Worm (Caenorhabditis elegans): ENCODE measurements around the gene hhat-1.
A peak's percentile ranks its signal among the peaks of the same experiment; 100 is the strongest.

Gene hhat-1

DNA sequence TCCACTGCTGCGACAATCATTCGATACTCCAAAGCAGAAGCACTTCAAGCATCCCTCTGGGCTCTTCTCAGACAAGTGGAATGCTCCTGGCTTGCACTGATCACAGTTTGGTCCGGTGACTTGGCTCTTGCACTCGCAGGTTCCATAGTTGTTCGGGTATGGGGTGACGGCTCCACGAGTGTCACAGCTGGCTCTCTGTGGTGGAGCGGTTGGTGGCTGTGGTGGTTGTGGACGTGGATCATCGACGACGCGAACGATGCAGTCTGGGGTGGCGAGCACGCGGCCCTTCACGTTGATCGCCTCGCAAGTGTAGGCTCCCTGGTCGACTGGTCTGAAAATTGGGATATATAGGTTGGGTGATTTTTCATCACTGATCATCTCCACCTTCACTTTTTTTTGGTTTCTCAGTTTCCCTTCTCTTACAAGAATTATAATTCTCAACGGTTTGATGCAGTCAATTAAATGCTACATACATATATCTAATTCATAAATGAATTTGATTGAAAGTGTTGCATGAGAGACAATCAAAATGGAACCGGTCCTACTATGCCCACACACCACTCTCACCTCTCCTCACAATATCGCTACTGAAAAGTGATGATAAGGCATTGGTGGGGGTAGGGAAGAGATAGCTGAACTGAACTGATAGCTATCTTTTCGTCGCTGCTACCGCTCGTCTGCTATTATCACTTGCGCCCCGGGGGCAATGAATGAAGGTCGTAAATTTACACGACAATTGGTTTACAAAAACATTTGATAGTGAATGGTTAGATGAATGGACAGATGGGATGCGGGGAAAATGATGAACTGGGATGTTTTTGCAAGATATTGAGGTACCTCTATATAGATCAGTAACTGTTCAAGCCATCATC, 13.4 kb upstream of the hhat-1 start:
- no peak for TF ChIP-seq nhr-12 (tag; optimal IDR thresholded peaks at IDR 0.05)
- TF ChIP-seq egl-13 (tag; optimal IDR thresholded peaks at IDR 0.05) = no peak
- TF ChIP-seq lsy-2 (tag; optimal IDR thresholded peaks at IDR 0.05) = no peak
- TF ChIP-seq nhr-76 (tag; optimal IDR thresholded peaks at IDR 0.05) = no peak
- TF ChIP-seq egl-27 (tag; optimal IDR thresholded peaks at IDR 0.05) = no peak
- TF ChIP-seq fos-1 (tag; optimal IDR thresholded peaks at IDR 0.05) = no peak
- no peak for TF ChIP-seq zag-1 (tag; optimal IDR thresholded peaks at IDR 0.05)
- no peak for TF ChIP-seq swsn-7 (tag; optimal IDR thresholded peaks at IDR 0.05)
- peak; percentile 51 for TF ChIP-seq nhr-85 (tag)
- no peak for TF ChIP-seq sup-37 (GFP tag; optimal IDR thresholded peaks at IDR 0.05)
- TF ChIP-seq lin-14 (GFP tag; optimal IDR thresholded peaks at IDR 0.05) = peak; percentile 61
- TF ChIP-seq Y116A8C.19 (tag; optimal IDR thresholded peaks at IDR 0.05; ENCODE audit: borderline replicate concordance) = no peak
- TF ChIP-seq nhr-84 (tag; optimal IDR thresholded peaks at IDR 0.05) = no peak
- TF ChIP-seq nhr-237 (tag; optimal IDR thresholded peaks at IDR 0.05) = no peak
- TF ChIP-seq blmp-1 (tag; optimal IDR thresholded peaks at IDR 0.05) = peak; percentile 3
- no peak for TF ChIP-seq fkh-4 (tag; optimal IDR thresholded peaks at IDR 0.05; ENCODE audit: borderline replicate concordance)
- no peak for TF ChIP-seq C16A3.4 (tag; optimal IDR thresholded peaks at IDR 0.05)
- no peak for TF ChIP-seq nhr-19 (GFP tag; conservative IDR thresholded peaks at IDR 0.05)
- no peak for TF ChIP-seq nhr-20 (tag; optimal IDR thresholded peaks at IDR 0.05)
- TF ChIP-seq ceh-88 (GFP tag; IDR thresholded peaks at IDR 0.05) = no peak
- TF ChIP-seq lin-15B (tag; optimal IDR thresholded peaks at IDR 0.05) = no peak
- peak in 4 of 6 experiments; percentile 25 to 79 (median 67) for TF ChIP-seq elt-3 (tag; optimal IDR thresholded peaks at IDR 0.05)
- TF ChIP-seq efl-1 (optimal IDR thresholded peaks at IDR 0.05) = no peak
- TF ChIP-seq efl-1 (GFP tag; optimal IDR thresholded peaks at IDR 0.05 in 1 of 2) = peak in 1 of 2 experiments; percentile 61
- no peak for TF ChIP-seq xbp-1 (tag; optimal IDR thresholded peaks at IDR 0.05)
- TF ChIP-seq isw-1 (GFP tag; IDR thresholded peaks at IDR 0.05) = no peak
- no peak for TF ChIP-seq ceh-82 (tag; optimal IDR thresholded peaks at IDR 0.05)

DNA sequence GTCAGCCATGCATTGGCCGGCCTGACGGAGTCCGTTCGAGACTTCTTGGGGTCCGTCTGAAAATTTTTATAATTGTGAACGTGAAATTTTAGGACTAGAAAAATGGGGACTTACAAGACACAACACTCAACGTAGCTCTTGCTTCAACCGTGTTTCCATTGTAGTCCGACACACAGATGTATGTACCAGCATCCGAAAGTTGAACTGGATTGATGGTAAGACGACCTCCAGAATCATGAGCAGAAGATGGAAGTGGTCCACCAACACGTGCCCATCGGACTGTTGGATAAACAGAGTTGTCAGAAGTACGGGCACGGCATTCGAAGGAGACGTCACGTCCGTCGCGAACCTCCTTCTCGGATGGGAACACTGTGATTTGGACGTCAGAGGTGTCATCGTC, 12.0 kb upstream of the hhat-1 start:
- TF ChIP-seq C34B4.2 (tag; optimal IDR thresholded peaks at IDR 0.05) = no peak
- no peak for TF ChIP-seq Y116A8C.19 (tag; optimal IDR thresholded peaks at IDR 0.05; ENCODE audit: borderline replicate concordance)
- TF ChIP-seq lin-35 (GFP tag; optimal IDR thresholded peaks at IDR 0.05) = no peak
- no peak for TF ChIP-seq nhr-237 (tag; optimal IDR thresholded peaks at IDR 0.05)
- no peak for TF ChIP-seq nhr-28 (tag; optimal IDR thresholded peaks at IDR 0.05)
- TF ChIP-seq elt-3 (tag; optimal IDR thresholded peaks at IDR 0.05) = no peak
- TF ChIP-seq fos-1 (tag; optimal IDR thresholded peaks at IDR 0.05) = no peak
- no peak for TF ChIP-seq unc-86 (tag; optimal IDR thresholded peaks at IDR 0.05)
- TF ChIP-seq zag-1 (tag; optimal IDR thresholded peaks at IDR 0.05) = no peak

DNA sequence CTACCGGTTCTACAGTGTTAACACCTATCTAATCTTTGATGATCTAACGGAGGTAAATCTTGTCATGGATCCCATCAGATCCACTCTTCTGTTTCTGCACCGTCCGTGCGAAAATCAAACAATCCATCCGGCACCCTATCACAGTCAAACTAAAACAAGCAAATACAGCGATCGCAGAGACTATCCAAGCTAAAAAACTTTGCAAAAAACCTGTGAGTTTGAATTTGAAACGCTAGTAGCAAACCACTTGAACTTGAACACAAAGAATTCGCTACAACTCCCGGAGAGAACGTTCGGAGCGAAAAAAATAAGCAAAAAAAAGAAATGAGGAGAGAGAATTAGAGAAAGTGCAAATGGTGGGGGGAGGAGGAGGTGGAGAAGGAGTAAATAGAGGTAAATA, 9.6 kb upstream of the hhat-1 start:
- TF ChIP-seq fkh-4 (tag; optimal IDR thresholded peaks at IDR 0.05; ENCODE audit: borderline replicate concordance) (no peak), nhr-84 (tag; optimal IDR thresholded peaks at IDR 0.05) (no peak), nhr-85 (tag) (no peak), egl-13 (tag; optimal IDR thresholded peaks at IDR 0.05) (no peak), Y116A8C.19 (tag; optimal IDR thresholded peaks at IDR 0.05; ENCODE audit: borderline replicate concordance) (no peak), lir-3 (tag; optimal IDR thresholded peaks at IDR 0.05; ENCODE audit: poor library complexity) (no peak)

- no peak for TF ChIP-seq nhr-77 (tag; optimal IDR thresholded peaks at IDR 0.05)
- peak; percentile 41 for TF ChIP-seq rnt-1 (tag; optimal IDR thresholded peaks at IDR 0.05)
- peak; percentile 71 for TF ChIP-seq lin-14 (GFP tag; optimal IDR thresholded peaks at IDR 0.05)
- TF ChIP-seq ceh-8 (GFP tag; optimal IDR thresholded peaks at IDR 0.05) = no peak
- TF ChIP-seq nhr-71 (tag; optimal IDR thresholded peaks at IDR 0.05) = peak; percentile 3
- TF ChIP-seq nhr-11 (tag; optimal IDR thresholded peaks at IDR 0.05) = no peak
- peak; percentile 74 for TF ChIP-seq blmp-1 (tag; optimal IDR thresholded peaks at IDR 0.05)
- no peak for TF ChIP-seq fos-1 (tag; optimal IDR thresholded peaks at IDR 0.05)
- no peak for TF ChIP-seq lin-35 (GFP tag; optimal IDR thresholded peaks at IDR 0.05)
- no peak for TF ChIP-seq efl-1 (optimal IDR thresholded peaks at IDR 0.05)
- peak in 1 of 2 experiments; percentile 57 for TF ChIP-seq efl-1 (GFP tag; optimal IDR thresholded peaks at IDR 0.05 in 1 of 2)
- TF ChIP-seq nhr-85 (tag) = peak; percentile 12
- TF ChIP-seq pag-3 (tag; optimal IDR thresholded peaks at IDR 0.05; ENCODE audit: borderline replicate concordance, insufficient read depth) = peak; percentile 2
Measured at ce11 chrII:14670175-14670574, 8.1 kb upstream of the hhat-1 start.
